Fruit fly (Drosophila melanogaster): ENCODE results near the gene CCHa2.

DNA sequence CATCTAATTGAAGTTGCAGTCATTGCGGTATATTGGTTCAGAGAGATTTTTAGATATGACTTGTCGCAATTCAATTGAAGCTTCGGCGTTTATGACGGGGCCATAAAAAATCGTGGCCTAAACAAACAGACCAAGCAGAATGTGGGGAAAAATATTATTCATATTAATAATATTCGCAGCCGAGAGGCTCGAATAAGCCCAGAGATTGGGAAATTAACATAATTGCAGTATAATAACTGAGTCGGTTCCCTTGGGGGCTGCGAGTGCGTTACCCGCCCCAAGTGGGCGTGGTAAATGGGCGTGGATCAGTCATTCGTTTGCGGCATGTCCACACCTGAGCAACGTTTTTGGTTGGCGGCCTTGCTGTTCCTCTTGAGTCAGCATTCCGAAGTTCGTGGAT is 25.0 kb upstream of the CCHa2 start, which contains the start of gene Ir87a:
- TF ChIP-seq pad (GFP tag; optimal IDR thresholded peaks at IDR 0.05) (no peak), CG12768 (GFP tag; optimal IDR thresholded peaks at IDR 0.05) (no peak)

Data from whole organism, adult.